Worm (Caenorhabditis elegans): ENCODE data around the gene F08G2.8.

- no peak for TF ChIP-seq him-1 (tag; optimal IDR thresholded peaks at IDR 0.05)
- no peak for TF ChIP-seq dao-5 (tag; optimal IDR thresholded peaks at IDR 0.05)
These were observed 23.6 kb downstream of the F08G2.8 start, which contains the start of gene ing-3 for ce11 chrII:13875734-13876133.

All from whole organism, L4/young adult.